Worm (Caenorhabditis elegans) whole organism, mixed stage, embryonic: ENCODE data around the gene Y49F6A.12.
A peak's percentile ranks its signal among the peaks of the same experiment; 100 is the strongest.

Experiments used
- M03D4.4 ChIP-seq: sonication (generic microtip); optimal IDR thresholded peaks from 2 replicates; lab custom pipeline; 2017; ENCODE audit warnings: mild to moderate bottlenecking, missing genetic modification characterization, missing compliant biosample characterization
- bed-3 ChIP-seq: fragments of 200-800 bp; sonication (Bioruptor generic); optimal IDR thresholded peaks from 3 replicates; lab custom pipeline; 2018; ENCODE audit warnings: mild to moderate bottlenecking, missing genetic modification characterization, moderate library complexity, missing compliant biosample characterization
- ceh-43 ChIP-seq: fragments of 200-800 bp; sonication (Bioruptor generic); optimal IDR thresholded peaks from 2 replicates; lab custom pipeline; 2018; ENCODE audit warnings: mild to moderate bottlenecking, missing genetic modification characterization, moderate library complexity, missing compliant biosample characterization
- ceh-83 ChIP-seq: fragments of 200-800 bp; sonication (Bioruptor generic); optimal IDR thresholded peaks from 2 replicates; lab custom pipeline; 2018; ENCODE audit warnings: mild to moderate bottlenecking, missing genetic modification characterization, missing compliant biosample characterization
- ces-1 ChIP-seq: fragments of 150-350 bp; optimal IDR thresholded peaks from 2 replicates; lab custom pipeline; 2014; ENCODE audit warnings: missing biosample characterization, missing genetic modification reagents, missing genetic modification characterization
- drap-1 ChIP-seq: fragments of 200-800 bp; sonication (Bioruptor generic); optimal IDR thresholded peaks from 3 replicates; lab custom pipeline; 2018; ENCODE audit warnings: mild to moderate bottlenecking, missing genetic modification characterization, missing compliant biosample characterization
- elt-3 ChIP-seq: fragments of 150-350 bp; optimal IDR thresholded peaks from 2 replicates; lab custom pipeline; 2014; ENCODE audit warnings: missing biosample characterization, missing genetic modification characterization
- flh-1 ChIP-seq: fragments of 200-800 bp; sonication (Bioruptor generic); optimal IDR thresholded peaks from 2 replicates; lab custom pipeline; 2018; ENCODE audit warnings: mild to moderate bottlenecking, missing genetic modification characterization, moderate library complexity, missing compliant biosample characterization
- ham-2 ChIP-seq: fragments of 200-800 bp; sonication (Bioruptor generic); optimal IDR thresholded peaks from 2 replicates; lab custom pipeline; 2018; ENCODE audit warnings: mild to moderate bottlenecking, missing genetic modification characterization, missing compliant biosample characterization
- hlh-1 ChIP-seq: fragments of 150-350 bp; optimal IDR thresholded peaks from 2 replicates; lab custom pipeline; 2014; ENCODE audit warnings: missing biosample characterization, missing genetic modification reagents, missing genetic modification characterization
- lin-13 ChIP-seq: fragments of 150-350 bp; optimal IDR thresholded peaks from 2 replicates; lab custom pipeline; 2014; ENCODE audit warnings: missing biosample characterization, missing genetic modification characterization
- lin-32 ChIP-seq: fragments of 200-800 bp; sonication (Bioruptor generic); optimal IDR thresholded peaks from 2 replicates; lab custom pipeline; 2018; ENCODE audit warnings: mild to moderate bottlenecking, missing genetic modification characterization, missing compliant biosample characterization
- lsy-2 ChIP-seq: fragments of 150-350 bp; optimal IDR thresholded peaks from 2 replicates; lab custom pipeline; 2014; ENCODE audit warnings: missing biosample characterization, missing genetic modification characterization
- mab-5 ChIP-seq: fragments of 150-350 bp; optimal IDR thresholded peaks from 2 replicates; lab custom pipeline; 2014; ENCODE audit warnings: missing biosample characterization, missing genetic modification characterization
- mep-1 ChIP-seq: fragments of 150-350 bp; optimal IDR thresholded peaks from 2 replicates; lab custom pipeline; 2017; ENCODE audit warnings: missing biosample characterization, missing genetic modification reagents, missing genetic modification characterization, inconsistent platforms
- mls-2 ChIP-seq: sonication (generic microtip); optimal IDR thresholded peaks from 2 replicates; lab custom pipeline; 2016; ENCODE audit warnings: mild to moderate bottlenecking, missing genetic modification characterization, moderate library complexity, missing compliant biosample characterization
- nhr-12 ChIP-seq: fragments of 150-350 bp; optimal IDR thresholded peaks from 2 replicates; lab custom pipeline; 2014; ENCODE audit warnings: missing biosample characterization, missing genetic modification characterization
- nhr-2 ChIP-seq: fragments of 150-350 bp; optimal IDR thresholded peaks from 2 replicates; lab custom pipeline; 2014; ENCODE audit warnings: missing biosample characterization, missing genetic modification characterization
- nhr-28 ChIP-seq: fragments of 150-350 bp; optimal IDR thresholded peaks from 2 replicates; lab custom pipeline; 2014; ENCODE audit warnings: missing biosample characterization, missing genetic modification characterization
- nhr-76 ChIP-seq: sonication (generic microtip); optimal IDR thresholded peaks from 2 replicates; lab custom pipeline; 2017; ENCODE audit warnings: missing biosample characterization, missing genetic modification characterization
- pha-4 ChIP-seq: fragments of 150-350 bp; optimal IDR thresholded peaks from 2 replicates; lab custom pipeline; 2018; ENCODE audit warnings: missing biosample characterization, missing genetic modification reagents, missing genetic modification characterization
- sem-2 ChIP-seq: fragments of 200-800 bp; sonication (Bioruptor generic); optimal IDR thresholded peaks from 2 replicates; lab custom pipeline; 2018; ENCODE audit warnings: mild to moderate bottlenecking, missing genetic modification characterization, missing compliant biosample characterization
- sptf-1 ChIP-seq: sonication (generic microtip); optimal IDR thresholded peaks from 2 replicates; lab custom pipeline; 2017; ENCODE audit warnings: mild to moderate bottlenecking, missing genetic modification characterization, moderate library complexity, missing compliant biosample characterization
- tbx-8 ChIP-seq: fragments of 200-800 bp; sonication (Bioruptor generic); optimal IDR thresholded peaks from 2 replicates; lab custom pipeline; 2018; ENCODE audit warnings: mild to moderate bottlenecking, missing genetic modification characterization, moderate library complexity, missing compliant biosample characterization
- unc-120 ChIP-seq: sonication (generic microtip); optimal IDR thresholded peaks from 2 replicates; lab custom pipeline; 2017; ENCODE audit warnings: missing genetic modification characterization, missing compliant biosample characterization; ENCODE audit not compliant: poor library complexity, severe bottlenecking
- unc-39 ChIP-seq: fragments of 150-350 bp; optimal IDR thresholded peaks from 2 replicates; lab custom pipeline; 2014; ENCODE audit warnings: missing biosample characterization, missing genetic modification characterization
- zip-8 ChIP-seq: fragments of 150-350 bp; optimal IDR thresholded peaks from 2 replicates; lab custom pipeline; 2014; ENCODE audit warnings: missing biosample characterization, missing genetic modification characterization
- ztf-11 ChIP-seq: fragments of 150-350 bp; optimal IDR thresholded peaks from 2 replicates; lab custom pipeline; 2014; ENCODE audit warnings: missing biosample characterization, missing genetic modification characterization

Gene Y49F6A.12

ce11 chrII:3583402-3583801 is 12.0 kb upstream of the Y49F6A.12 start, which contains the start of gene srh-60:
srh-60 (plus strand) TSS chrII:3583702.
- TF ChIP-seq mls-2 (tag; lab: Kevin White, UChicago) (no peak), unc-39 (tag; lab: Kevin White, UChicago) (no peak), tbx-8 (GFP tag; lab: Kevin White, UChicago) (no peak), sem-2 (GFP tag; lab: Kevin White, UChicago) (no peak), flh-1 (GFP tag; lab: Kevin White, UChicago) (no peak), ham-2 (GFP tag; lab: Kevin White, UChicago) (no peak), mab-5 (no peak), lsy-2 (tag; lab: Kevin White, UChicago) (no peak), unc-120 (tag; lab: Kevin White, UChicago) (no peak), ztf-11 (tag; lab: Kevin White, UChicago) (no peak), ces-1 (GFP tag; lab: Kevin White, UChicago) (no peak), pha-4 (no peak)

DNA sequence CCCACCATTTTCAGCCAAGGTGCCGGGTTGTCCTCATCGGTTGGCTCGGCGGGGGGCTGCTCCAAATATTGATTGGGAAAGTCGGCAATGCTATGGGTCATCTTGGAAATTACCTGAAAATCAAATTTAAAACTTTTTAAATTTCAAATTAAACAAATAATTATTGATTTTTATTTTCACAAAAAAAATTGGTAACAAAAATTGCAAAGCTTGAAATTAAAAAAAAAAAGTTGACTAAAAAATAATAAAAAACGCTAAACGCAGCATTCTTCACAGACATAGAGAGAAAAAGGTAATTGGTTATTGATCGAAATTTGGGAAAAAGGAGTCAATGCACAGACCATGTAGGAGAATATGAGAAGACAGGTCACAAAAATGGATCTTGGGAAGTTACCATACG is 3.3 kb downstream of the Y49F6A.12 start, which contains the start of gene Y49F6A.11:
Y49F6A.11 (minus strand) TSS at position 101 of the 400 bp plus-strand sequence.
- TF ChIP-seq ceh-83 (GFP tag; lab: Kevin White, UChicago) (no peak), lin-13 (tag; lab: Kevin White, UChicago) (no peak), lsy-2 (tag; lab: Kevin White, UChicago) (no peak), nhr-76 (tag; lab: Kevin White, UChicago) (no peak), sem-2 (GFP tag; lab: Kevin White, UChicago) (no peak), hlh-1 (tag; lab: Kevin White, UChicago) (no peak), nhr-2 (tag; lab: Kevin White, UChicago) (no peak), ztf-11 (tag; lab: Kevin White, UChicago) (no peak)

DNA sequence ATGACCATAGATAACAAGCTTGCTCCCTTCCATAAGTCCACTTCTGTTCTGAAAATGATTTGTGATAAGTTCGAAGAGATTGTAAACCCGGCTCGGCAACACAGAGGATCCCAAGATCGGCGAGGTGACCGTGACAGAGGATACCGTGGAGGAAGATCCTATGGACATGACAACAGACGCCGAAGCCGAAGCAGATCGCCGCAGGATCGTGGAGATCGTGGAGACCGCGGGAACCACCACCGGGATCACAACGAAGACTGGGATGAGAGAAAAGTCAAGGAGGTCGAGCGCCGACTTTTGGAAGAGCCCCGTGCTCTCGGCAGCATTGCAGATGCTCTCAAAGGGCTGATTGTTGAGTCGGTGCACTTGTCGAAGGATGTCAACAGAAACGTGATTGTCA is 9.1 kb downstream of the Y49F6A.12 start:
- TF ChIP-seq ztf-11 (tag; lab: Kevin White, UChicago) (no peak), sptf-1 (tag; lab: Kevin White, UChicago) (no peak), pha-4 (no peak), nhr-28 (tag; lab: Kevin White, UChicago) (no peak), nhr-12 (tag; lab: Kevin White, UChicago) (no peak), ceh-43 (no peak), lin-32 (GFP tag; lab: Kevin White, UChicago) (no peak), elt-3 (tag; lab: Kevin White, UChicago) (no peak), M03D4.4 (tag; lab: Kevin White, UChicago) (no peak), sem-2 (GFP tag; lab: Kevin White, UChicago) (no peak), mls-2 (tag; lab: Kevin White, UChicago) (no peak), flh-1 (GFP tag; lab: Kevin White, UChicago) (no peak)

DNA sequence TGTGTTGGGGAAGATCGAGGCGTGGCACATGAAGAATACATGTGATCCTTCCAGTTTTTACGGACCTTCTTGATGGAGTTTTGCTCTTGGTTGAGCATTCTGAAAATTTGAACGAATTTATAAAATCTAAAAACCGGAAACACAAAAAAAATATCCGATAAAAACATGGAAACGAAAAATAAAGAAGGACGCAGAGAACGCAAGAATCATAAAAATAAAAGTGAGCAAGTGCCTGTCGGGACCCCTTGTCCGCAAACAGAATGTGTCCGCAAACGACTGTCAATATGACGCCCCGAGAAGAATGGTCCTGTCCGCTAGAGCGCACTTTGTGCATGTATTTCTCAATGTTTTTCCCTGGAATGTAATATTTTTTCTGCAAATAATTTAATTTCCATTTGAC is 14.3 kb downstream of the Y49F6A.12 start, which contains the start of gene Y49F6A.5:
Y49F6A.5 (minus strand) TSS at position 101 of the 400 bp plus-strand sequence.
- TF ChIP-seq sptf-1 (tag; lab: Kevin White, UChicago) = no peak
- no peak for TF ChIP-seq unc-39 (tag; lab: Kevin White, UChicago)
- TF ChIP-seq drap-1 (GFP tag; lab: Kevin White, UChicago) = no peak
- TF ChIP-seq ztf-11 (tag; lab: Kevin White, UChicago) = no peak

- TF ChIP-seq elt-3 (tag; lab: Kevin White, UChicago) (no peak), sptf-1 (tag; lab: Kevin White, UChicago) (peak; percentile 31), mab-5 (no peak)
Measured at ce11 chrII:3616615-3617014, 21.2 kb downstream of the Y49F6A.12 start.

- TF ChIP-seq unc-120 (tag; lab: Kevin White, UChicago) (no peak), flh-1 (GFP tag; lab: Kevin White, UChicago) (no peak), lin-13 (tag; lab: Kevin White, UChicago) (no peak), mab-5 (no peak), drap-1 (GFP tag; lab: Kevin White, UChicago) (no peak), nhr-12 (tag; lab: Kevin White, UChicago) (no peak), ham-2 (GFP tag; lab: Kevin White, UChicago) (no peak), mep-1 (tag; lab: Kevin White, UChicago) (no peak), bed-3 (GFP tag; lab: Kevin White, UChicago) (no peak), sptf-1 (tag; lab: Kevin White, UChicago) (no peak), zip-8 (tag; lab: Kevin White, UChicago) (no peak)
- TF ChIP-seq, all 35 proteins: peak for 0
Measured at ce11 chrII:3617512-3617911, 22.1 kb downstream of the Y49F6A.12 start, which contains the start of gene F40E12.1. F40E12.1 (plus strand) TSS chrII:3617812.
